Worm (Caenorhabditis elegans): Measurements from ENCODE around the gene H02F09.2.

DNA sequence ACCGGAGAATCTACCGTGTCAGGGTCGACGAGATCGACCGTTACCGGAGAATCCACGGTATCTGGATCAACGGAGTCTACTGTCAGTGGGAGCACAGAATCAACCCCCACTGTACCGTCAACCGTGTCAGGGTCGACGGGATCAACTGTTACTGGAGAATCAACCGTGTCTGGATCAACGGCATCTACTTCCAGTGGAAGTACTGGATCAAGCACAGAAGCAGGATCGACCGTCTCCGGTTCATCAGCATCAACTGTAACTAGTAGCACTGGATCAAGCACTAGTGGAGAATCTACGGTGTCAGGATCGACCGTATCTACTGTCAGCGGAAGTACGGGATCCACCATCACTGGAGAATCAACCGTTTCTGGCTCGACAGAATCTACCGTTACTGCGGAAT is at the start of gene H02F09.2:
- TF ChIP-seq nhr-11 (tag; optimal IDR thresholded peaks at IDR 0.05) (no peak), hmg-11 (tag; optimal IDR thresholded peaks at IDR 0.05) (no peak), elt-3 (tag; optimal IDR thresholded peaks at IDR 0.05) (no peak), pha-4 (tag; optimal IDR thresholded peaks at IDR 0.05) (no peak), skn-1 (tag; optimal IDR thresholded peaks at IDR 0.05) (no peak), nhr-237 (tag; optimal IDR thresholded peaks at IDR 0.05) (no peak), R02D3.7 (tag; optimal IDR thresholded peaks at IDR 0.05) (no peak), nhr-25 (tag; optimal IDR thresholded peaks at IDR 0.05) (no peak), aly-2 (tag; optimal IDR thresholded peaks at IDR 0.05) (no peak), sea-2 (GFP tag; optimal IDR thresholded peaks at IDR 0.05) (no peak)

Measured in whole organism, L3 larva.